Fruit fly (Drosophila melanogaster) whole organism, embryonic: ENCODE results near the gene Abl.
A peak's percentile ranks its signal among the peaks of the same experiment; 100 is the strongest.

Source experiments
- B-H2 ChIP-seq: fragments of 200-800 bp; sonication (Bioruptor generic); optimal IDR thresholded peaks from 2 replicates; lab custom pipeline; 2018; ENCODE audit warnings: missing biosample characterization, mild to moderate bottlenecking, missing genetic modification characterization
- C15 ChIP-seq: fragments of 200-800 bp; sonication (Bioruptor generic); IDR thresholded peaks from 3 replicates; pipeline ENCODE4 v1.3.6; 2022; ENCODE audit warnings: missing biosample characterization, missing genetic modification characterization
- CG10267 ChIP-seq: fragments of 200-800 bp; sonication (Bioruptor generic); optimal IDR thresholded peaks from 2 replicates; lab custom pipeline; 2018; ENCODE audit warnings: missing biosample characterization, mild to moderate bottlenecking, missing genetic modification characterization, moderate library complexity
- CG10431 ChIP-seq: fragments of 200-800 bp; sonication (Bioruptor generic); optimal IDR thresholded peaks from 3 replicates; lab custom pipeline; 2018; ENCODE audit warnings: missing biosample characterization, mild to moderate bottlenecking, missing genetic modification characterization
- CG11247 ChIP-seq: fragments of 200-800 bp; sonication (Bioruptor generic); IDR thresholded peaks from 2 replicates; pipeline ENCODE4 v1.3.6; 2022; ENCODE audit warnings: missing biosample characterization, missing genetic modification characterization
- CG13296 ChIP-seq: fragments of 200-800 bp; sonication (Bioruptor generic); optimal IDR thresholded peaks from 3 replicates; lab custom pipeline; 2018; ENCODE audit warnings: missing biosample characterization, mild to moderate bottlenecking, missing genetic modification characterization
- CG13424 ChIP-seq: fragments of 200-800 bp; sonication (Bioruptor generic); optimal IDR thresholded peaks from 2 replicates; lab custom pipeline; 2019; ENCODE audit warnings: missing biosample characterization, mild to moderate bottlenecking, missing genetic modification characterization, moderate library complexity
- CG15073 ChIP-seq: fragments of 200-800 bp; sonication (Bioruptor generic); optimal IDR thresholded peaks from 2 replicates; lab custom pipeline; 2016; ENCODE audit warnings: missing biosample characterization, missing genetic modification characterization
- CG15601 ChIP-seq: fragments of 200-800 bp; sonication (Bioruptor generic); optimal IDR thresholded peaks from 3 replicates; lab custom pipeline; 2019; ENCODE audit warnings: missing biosample characterization, mild to moderate bottlenecking, missing genetic modification characterization, moderate library complexity
- CG3281 ChIP-seq: fragments of 200-800 bp; sonication (Bioruptor generic); optimal IDR thresholded peaks from 3 replicates; lab custom pipeline; 2017; ENCODE audit warnings: missing biosample characterization, mild to moderate bottlenecking, missing genetic modification characterization
- CG4328 ChIP-seq: fragments of 200-800 bp; sonication (Bioruptor generic); optimal IDR thresholded peaks from 3 replicates; lab custom pipeline; 2017; ENCODE audit warnings: missing biosample characterization, missing genetic modification reagents, missing genetic modification characterization
- CG6854 ChIP-seq: fragments of 200-800 bp; sonication (Bioruptor generic); optimal IDR thresholded peaks from 3 replicates; lab custom pipeline; 2017; ENCODE audit warnings: missing biosample characterization, mild to moderate bottlenecking, missing genetic modification characterization
- CG7556 ChIP-seq: fragments of 200-800 bp; sonication (Bioruptor generic); optimal IDR thresholded peaks from 2 replicates; lab custom pipeline; 2017; ENCODE audit warnings: missing biosample characterization, mild to moderate bottlenecking, missing genetic modification characterization
- Camta ChIP-seq: fragments of 200-800 bp; sonication (Bioruptor generic); optimal IDR thresholded peaks from 2 replicates; lab custom pipeline; 2016; ENCODE audit warnings: missing biosample characterization, missing genetic modification characterization
- Fer1 ChIP-seq: fragments of 200-800 bp; sonication (Bioruptor generic); optimal IDR thresholded peaks from 2 replicates; lab custom pipeline; 2017; ENCODE audit warnings: missing biosample characterization, mild to moderate bottlenecking, missing genetic modification characterization
- Fer3 ChIP-seq: fragments of 200-800 bp; sonication (Bioruptor generic); optimal IDR thresholded peaks from 2 replicates; lab custom pipeline; 2018; ENCODE audit warnings: missing biosample characterization, mild to moderate bottlenecking, missing genetic modification characterization, moderate library complexity
- HmgD ChIP-seq: fragments of 200-800 bp; sonication (Bioruptor generic); optimal IDR thresholded peaks from 3 replicates; lab custom pipeline; 2016; ENCODE audit warnings: missing biosample characterization, missing genetic modification characterization
- Hmx ChIP-seq: fragments of 200-800 bp; sonication (Bioruptor generic); optimal IDR thresholded peaks from 2 replicates; lab custom pipeline; 2016; ENCODE audit warnings: missing biosample characterization, missing genetic modification characterization
- Hr3 ChIP-seq: fragments of 200-800 bp; sonication (Bioruptor generic); optimal IDR thresholded peaks from 3 replicates; lab custom pipeline; 2016; ENCODE audit warnings: missing biosample characterization, missing genetic modification characterization
- Hr78 ChIP-seq, 2 experiments: fragments of 200-800 bp in 1 of 2; fragments of >200 bp in 1 of 2; sonication (Bioruptor generic) in 1 of 2; optimal IDR thresholded peaks; 2 replicates each; lab custom pipeline; 2017 to 2019; ENCODE audit warnings: missing biosample characterization in 2 of 2, missing genetic modification characterization in 2 of 2, mild to moderate bottlenecking in 1 of 2, moderate library complexity in 1 of 2
- Med ChIP-seq: fragments of 200-800 bp; sonication (Bioruptor generic); peaks from one replicate; lab custom pipeline; 2016; ENCODE audit warnings: missing biosample characterization, missing genetic modification characterization, mild to moderate bottlenecking, inconsistent platforms, moderate library complexity
- Nf-YB ChIP-seq: fragments of 200-800 bp; sonication (Bioruptor generic); optimal IDR thresholded peaks from 3 replicates; lab custom pipeline; 2019; ENCODE audit warnings: missing biosample characterization, mild to moderate bottlenecking, missing genetic modification characterization, moderate library complexity
- Ptx1 ChIP-seq: fragments of 200-800 bp; sonication (Bioruptor generic); IDR thresholded peaks from 2 replicates; pipeline ENCODE4 v1.3.6; 2022; ENCODE audit warnings: missing biosample characterization, missing genetic modification characterization
- Vsx1 ChIP-seq: fragments of 200-800 bp; sonication (Bioruptor generic); optimal IDR thresholded peaks from 2 replicates; lab custom pipeline; 2017; ENCODE audit warnings: missing biosample characterization, mild to moderate bottlenecking, missing genetic modification characterization, missing genetic modification reagents
- chinmo ChIP-seq: fragments of 200-800 bp; sonication (Bioruptor generic); IDR thresholded peaks from 4 replicates; pipeline ENCODE4 v1.3.6; 2022; ENCODE audit warnings: missing biosample characterization, missing genetic modification characterization; ENCODE audit not compliant: partially characterized antibody
- chn ChIP-seq: fragments of 200-800 bp; sonication (Bioruptor generic); optimal IDR thresholded peaks from 2 replicates; lab custom pipeline; 2016; ENCODE audit warnings: missing biosample characterization, missing genetic modification characterization
- dimm ChIP-seq: fragments of 200-800 bp; sonication (Bioruptor generic); IDR thresholded peaks from 2 replicates; pipeline ENCODE4 v1.3.6; 2022; ENCODE audit warnings: missing biosample characterization, missing genetic modification characterization
- eve ChIP-seq, 2 experiments: fragments of >200 bp; optimal IDR thresholded peaks; 2 replicates each; lab custom pipeline; 2017; ENCODE audit warnings: missing biosample characterization in 2 of 2, missing genetic modification characterization in 2 of 2
- inv ChIP-seq: fragments of 200-800 bp; sonication (Bioruptor generic); IDR thresholded peaks from 2 replicates; pipeline ENCODE4 v1.3.6; 2022; ENCODE audit warnings: missing biosample characterization, missing genetic modification characterization; ENCODE audit not compliant: partially characterized antibody
- jing ChIP-seq: fragments of 200-800 bp; sonication (Bioruptor generic); optimal IDR thresholded peaks from 2 replicates; lab custom pipeline; 2018; ENCODE audit warnings: missing biosample characterization, mild to moderate bottlenecking, missing genetic modification characterization
- kay ChIP-seq: fragments of 200-800 bp; sonication (Bioruptor generic); optimal IDR thresholded peaks from 2 replicates; lab custom pipeline; 2016; ENCODE audit warnings: missing biosample characterization, missing genetic modification characterization
- lab ChIP-seq: fragments of 200-800 bp; sonication (Bioruptor generic); optimal IDR thresholded peaks from 3 replicates; lab custom pipeline; 2017; ENCODE audit warnings: missing biosample characterization, missing genetic modification characterization, mild to moderate bottlenecking, moderate library complexity, missing genetic modification reagents
- sens-2 ChIP-seq: fragments of 200-800 bp; sonication (Bioruptor generic); IDR thresholded peaks from 2 replicates; pipeline ENCODE4 v1.3.6; 2022; ENCODE audit warnings: missing biosample characterization, missing genetic modification characterization
- sima ChIP-seq: fragments of 200-800 bp; sonication (Bioruptor generic); optimal IDR thresholded peaks from 2 replicates; lab custom pipeline; 2016; ENCODE audit warnings: missing biosample characterization, missing genetic modification characterization
- slou ChIP-seq: fragments of 200-800 bp; sonication (Bioruptor generic); optimal IDR thresholded peaks from 3 replicates; lab custom pipeline; 2016; ENCODE audit warnings: missing biosample characterization, missing genetic modification characterization
- sqz ChIP-seq: fragments of 200-800 bp; sonication (Bioruptor generic); optimal IDR thresholded peaks from 3 replicates; lab custom pipeline; 2018; ENCODE audit warnings: missing biosample characterization, mild to moderate bottlenecking, missing genetic modification characterization
- trh ChIP-seq: fragments of 200-800 bp; sonication (Bioruptor generic); optimal IDR thresholded peaks from 2 replicates; lab custom pipeline; 2016; ENCODE audit warnings: missing biosample characterization, missing genetic modification characterization
- unc-4 ChIP-seq: fragments of 200-800 bp; sonication (Bioruptor generic); IDR thresholded peaks from 2 replicates; pipeline ENCODE4 v1.3.6; 2022; ENCODE audit warnings: missing biosample characterization, missing genetic modification characterization; ENCODE audit not compliant: partially characterized antibody
- zfh1 ChIP-seq: fragments of 200-800 bp; sonication (Bioruptor generic); IDR thresholded peaks from 3 replicates; pipeline ENCODE4 v1.3.6; 2022; ENCODE audit warnings: missing biosample characterization, missing genetic modification characterization

The Abl gene

dm6 chr3L:16670195-16670594, 22.5 kb upstream of the Abl start (continued):
- TF ChIP-seq Fer1 (GFP tag; lab: Kevin White, UChicago) = peak; percentile 49
- no peak for TF ChIP-seq CG4328 (GFP tag; lab: Kevin White, UChicago)
- no peak for TF ChIP-seq CG15601
- TF ChIP-seq CG6854 (GFP tag; lab: Kevin White, UChicago) = no peak
- no peak for TF ChIP-seq sens-2
- TF ChIP-seq chn (GFP tag; lab: Kevin White, UChicago) = no peak
- TF ChIP-seq Ptx1 (GFP tag; lab: Robert Waterston, UW) = 0 out of 2 replicates have a peak, but pooled peaks have one; percentile 9
- TF ChIP-seq dimm (GFP tag; lab: Robert Waterston, UW) = no peak
- no peak for TF ChIP-seq eve (GFP tag; optimal IDR thresholded peaks at IDR 0.05; lab: Kevin White, UChicago)
- TF ChIP-seq Fer3 (tag; lab: Kevin White, UChicago) = no peak
- no peak for TF ChIP-seq CG15073
- no peak for TF ChIP-seq C15 (GFP tag; lab: Robert Waterston, UW)
- peak; percentile 89 for TF ChIP-seq lab (GFP tag; lab: Kevin White, UChicago)
- TF ChIP-seq CG10431 (GFP tag; lab: Kevin White, UChicago) = no peak
- TF ChIP-seq Hmx (GFP tag; lab: Kevin White, UChicago) = no peak
- TF ChIP-seq CG3281 (GFP tag; lab: Kevin White, UChicago) = peak; percentile 7
- TF ChIP-seq Vsx1 (GFP tag; lab: Kevin White, UChicago) = no peak
- TF ChIP-seq inv (GFP tag; lab: Robert Waterston, UW) = no peak
- TF ChIP-seq Med = peak; percentile 83
- no peak for TF ChIP-seq trh (GFP tag; lab: Kevin White, UChicago)
- TF ChIP-seq CG10267 (tag; lab: Kevin White, UChicago) = no peak
- no peak for TF ChIP-seq Nf-YB (GFP tag; lab: Kevin White, UChicago)
- TF ChIP-seq Hr3 (GFP tag; lab: Kevin White, UChicago) = no peak
- no peak for TF ChIP-seq sima
- TF ChIP-seq kay (GFP tag; lab: Kevin White, UChicago) = no peak
- TF ChIP-seq CG13424 (tag; lab: Kevin White, UChicago) = peak; percentile 12
- TF ChIP-seq Camta (GFP tag; lab: Kevin White, UChicago) = no peak
- TF ChIP-seq unc-4 (GFP tag; lab: Robert Waterston, UW) = no peak
- no peak for TF ChIP-seq CG7556 (GFP tag; lab: Kevin White, UChicago)
- no peak for TF ChIP-seq jing (GFP tag; lab: Kevin White, UChicago)
- peak; percentile 19 for TF ChIP-seq CG13296 (GFP tag; lab: Kevin White, UChicago)
- TF ChIP-seq B-H2 = peak; percentile 17
- TF ChIP-seq sqz (GFP tag; lab: Kevin White, UChicago) = no peak
- no peak for TF ChIP-seq HmgD (GFP tag; lab: Kevin White, UChicago)
- no peak for TF ChIP-seq zfh1

DNA sequence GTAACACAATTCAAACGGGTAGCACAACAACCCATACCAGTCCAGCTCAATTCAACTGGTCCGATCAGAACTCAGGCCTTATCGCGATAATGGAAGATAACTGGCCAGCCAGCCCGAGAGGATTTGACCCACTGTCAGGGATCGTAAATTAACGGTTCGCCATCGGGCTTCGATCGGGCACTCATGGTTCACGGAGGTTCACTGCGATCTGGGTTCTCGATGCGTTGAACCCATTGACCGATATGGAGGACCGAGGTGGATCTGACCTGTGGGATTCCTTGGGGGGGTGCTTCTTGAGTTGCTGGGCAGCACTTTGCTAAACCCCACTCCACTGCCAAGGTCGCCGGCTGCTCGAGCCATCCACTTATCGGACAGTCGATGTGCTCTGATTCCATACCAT, 21.1 kb upstream of the Abl start:
- TF ChIP-seq CG11247 (GFP tag; lab: Robert Waterston, UW) (0 out of 2 replicates have a peak, but pooled peaks have one; percentile 20), Med (peak; percentile 48), chinmo (GFP tag; lab: Robert Waterston, UW) (0 out of 4 replicates have a peak, but pooled peaks have one; percentile 23), Hr78 (GFP tag; optimal IDR thresholded peaks at IDR 0.05; lab: Kevin White, UChicago) (peak in 1 of 2 experiments; percentile 69), slou (GFP tag; lab: Kevin White, UChicago) (no peak)
